Worm (Caenorhabditis elegans) whole organism, young adult: Measurements from ENCODE around the gene F10E7.11.

Source experiments
- F23B12.7 ChIP-seq: sonication (generic microtip); optimal IDR thresholded peaks from 2 replicates; lab custom pipeline; 2017; ENCODE audit warnings: missing genetic modification characterization, mild to moderate bottlenecking, missing compliant biosample characterization, antibody characterized with exemption, moderate library complexity; ENCODE audit not compliant: insufficient read depth
- F33H1.4 ChIP-seq: fragments of 200-800 bp; sonication (Bioruptor generic); IDR thresholded peaks from 2 replicates; pipeline ENCODE4 v1.3.6; 2022; ENCODE audit warnings: missing genetic modification reagents, missing genetic modification characterization, missing compliant biosample characterization
- Y56A3A.18 ChIP-seq: fragments of 200-800 bp; sonication (Bioruptor generic); IDR thresholded peaks from 2 replicates; pipeline ENCODE4 v1.3.6; 2022; ENCODE audit warnings: missing genetic modification reagents, missing genetic modification characterization, missing compliant biosample characterization
- madf-6 ChIP-seq: fragments of 200-800 bp; sonication (Bioruptor generic); IDR thresholded peaks from 2 replicates; pipeline ENCODE4 v1.3.6; 2022; ENCODE audit warnings: missing genetic modification reagents, missing genetic modification characterization, missing compliant biosample characterization
- ztf-3 ChIP-seq: fragments of 200-800 bp; sonication (Bioruptor generic); optimal IDR thresholded peaks from 2 replicates; lab custom pipeline; 2018; ENCODE audit warnings: mild to moderate bottlenecking, missing genetic modification characterization, missing compliant biosample characterization

DNA sequence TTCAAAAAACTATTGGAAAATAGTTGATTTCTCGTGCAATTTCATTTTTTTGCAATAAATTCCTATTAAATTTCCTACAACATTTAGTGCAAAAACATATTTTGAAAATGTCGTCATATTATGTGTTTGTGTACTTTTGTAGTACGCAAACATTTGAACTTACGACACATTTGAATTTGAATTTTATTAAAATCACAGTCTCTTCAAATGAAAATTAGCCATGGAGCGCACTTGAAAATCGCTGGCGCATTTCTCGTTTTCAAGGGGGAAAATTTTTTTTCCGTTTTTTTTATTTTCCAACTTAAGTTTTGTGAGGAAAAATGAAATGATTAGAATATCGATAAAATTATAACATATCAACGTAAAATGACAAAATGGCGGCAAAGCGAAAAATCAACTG lies 24.9 kb upstream of the F10E7.11 start:
- TF ChIP-seq F33H1.4 (peak; percentile 61), F23B12.7 (tag; lab: Kevin White, UChicago) (peak; percentile 34), madf-6 (GFP tag; lab: Robert Waterston, UW) (no peak), Y56A3A.18 (no peak), ztf-3 (no peak)
